Worm (Caenorhabditis elegans) whole organism, dauer: ENCODE results near the gene cyp-13A5.

Experiments
- unc-62 ChIP-seq: sonication (generic microtip); optimal IDR thresholded peaks from 2 replicates; lab custom pipeline; 2017; ENCODE audit warnings: missing biosample characterization, missing genetic modification reagents, missing genetic modification characterization

The cyp-13A5 gene

ce11 chrII:9800251-9800650 is at the start of gene cyp-13A5:
cyp-13A5 (minus strand) TSS chrII:9800362.
- no peak for TF ChIP-seq unc-62 (GFP tag; lab: Kevin White, UChicago)

- no peak for TF ChIP-seq unc-62 (GFP tag; lab: Kevin White, UChicago)
Observed at ce11 chrII:9849497-9849896, 49.3 kb upstream of the cyp-13A5 start, which contains the start of gene old-2. old-2 (minus strand) TSS chrII:9849597.

- no peak for TF ChIP-seq unc-62 (GFP tag; lab: Kevin White, UChicago)
Observed at ce11 chrII:9845239-9845638, 45.1 kb upstream of the cyp-13A5 start, which contains the start of gene chil-9. chil-9 (minus strand) TSS chrII:9845339.

- TF ChIP-seq unc-62 (GFP tag; lab: Kevin White, UChicago) = no peak
Observed at ce11 chrII:9841985-9842505, 41.9 kb upstream of the cyp-13A5 start, which contains the start of gene rnh-1.2. rnh-1.2 (minus strand) TSS chrII:9842035.

ce11 chrII:9840313-9840712 is 40.2 kb upstream of the cyp-13A5 start, which contains the start of gene ZK938.11:
ZK938.11 (minus strand) TSS chrII:9840413.
- TF ChIP-seq unc-62 (GFP tag; lab: Kevin White, UChicago) = no peak

- TF ChIP-seq unc-62 (GFP tag; lab: Kevin White, UChicago) = no peak
Observed at ce11 chrII:9838260-9838935, 38.2 kb upstream of the cyp-13A5 start, which contains the start of gene arrd-4. arrd-4 (minus strand) TSS chrII:9838310.

- TF ChIP-seq unc-62 (GFP tag; lab: Kevin White, UChicago) = no peak
Observed at ce11 chrII:9835958-9836357, 35.8 kb upstream of the cyp-13A5 start.

ce11 chrII:9834921-9835320 is 34.8 kb upstream of the cyp-13A5 start, which contains the start of gene arrd-5:
arrd-5 (plus strand) TSS chrII:9835221.
- TF ChIP-seq unc-62 (GFP tag; lab: Kevin White, UChicago) = no peak

ce11 chrII:9833855-9834254 is 33.7 kb upstream of the cyp-13A5 start, which contains the start of gene ZK938.3:
ZK938.3 (minus strand) TSS chrII:9833955.
- TF ChIP-seq unc-62 (GFP tag; lab: Kevin White, UChicago) = no peak

- no peak for TF ChIP-seq unc-62 (GFP tag; lab: Kevin White, UChicago)
Observed at ce11 chrII:9831033-9831432, 30.9 kb upstream of the cyp-13A5 start, which contains the start of gene ZK938.12. ZK938.12 (plus strand) TSS chrII:9831333.

ce11 chrII:9829108-9829507 is 28.9 kb upstream of the cyp-13A5 start, which contains the start of gene ZK938.1:
ZK938.1 (plus strand) TSS chrII:9829408.
- no peak for TF ChIP-seq unc-62 (GFP tag; lab: Kevin White, UChicago)

- TF ChIP-seq unc-62 (GFP tag; lab: Kevin White, UChicago) = no peak
Observed at ce11 chrII:9828502-9828901, 28.3 kb upstream of the cyp-13A5 start.

ce11 chrII:9827852-9828251 is 27.7 kb upstream of the cyp-13A5 start, which contains the start of gene eyg-1:
eyg-1 (minus strand) TSS chrII:9827952.
- TF ChIP-seq unc-62 (GFP tag; lab: Kevin White, UChicago) = no peak

- no peak for TF ChIP-seq unc-62 (GFP tag; lab: Kevin White, UChicago)
Observed at ce11 chrII:9826946-9827345, 26.8 kb upstream of the cyp-13A5 start.

- no peak for TF ChIP-seq unc-62 (GFP tag; lab: Kevin White, UChicago)
Observed at ce11 chrII:9807519-9807972, 7.4 kb upstream of the cyp-13A5 start, which contains the start of gene cyp-13A8. cyp-13A8 (minus strand) TSS chrII:9807569.

- TF ChIP-seq unc-62 (GFP tag; lab: Kevin White, UChicago) = no peak
Observed at ce11 chrII:9803320-9803719, 3.2 kb upstream of the cyp-13A5 start, which contains the start of gene cyp-13A7. cyp-13A7 (plus strand) TSS chrII:9803620.
